Worm (Caenorhabditis elegans) whole organism, L3 larva: Measurements from ENCODE around the gene ZC190.4.
"Not testable (repeated sequence)": the region's sequence is repeated elsewhere in the genome, so short reads cannot be mapped to it uniquely, and the experiment has no call there.

Experiments
- aly-2 ChIP-seq: fragments of 150-350 bp; optimal IDR thresholded peaks from 2 replicates; lab custom pipeline; 2014; ENCODE audit warnings: missing biosample characterization, missing genetic modification characterization
- ceh-16 ChIP-seq: sonication (generic microtip); optimal IDR thresholded peaks from 2 replicates; lab custom pipeline; 2017; ENCODE audit warnings: missing biosample characterization, missing genetic modification characterization
- ceh-9 ChIP-seq: sonication (generic microtip); optimal IDR thresholded peaks from 2 replicates; lab custom pipeline; 2018; ENCODE audit warnings: missing biosample characterization, missing genetic modification characterization
- daf-12 ChIP-seq: fragments of 150-350 bp; optimal IDR thresholded peaks from 2 replicates; lab custom pipeline; 2014; ENCODE audit warnings: missing biosample characterization, missing genetic modification reagents, missing genetic modification characterization
- egl-27 ChIP-seq: sonication (generic microtip); optimal IDR thresholded peaks from 4 replicates; lab custom pipeline; 2017; ENCODE audit warnings: missing biosample characterization, missing genetic modification reagents, missing genetic modification characterization
- elt-1 ChIP-seq: fragments of 150-350 bp; optimal IDR thresholded peaks from 2 replicates; lab custom pipeline; 2014; ENCODE audit warnings: missing biosample characterization, missing genetic modification characterization
- elt-2 ChIP-seq: sonication (generic microtip); optimal IDR thresholded peaks from 2 replicates; lab custom pipeline; 2016; ENCODE audit warnings: missing genetic modification reagents, mild to moderate bottlenecking, missing genetic modification characterization, missing compliant biosample characterization
- elt-3 ChIP-seq, 3 experiments: fragments of 150-350 bp in 1 of 3; sonication (generic microtip) in 2 of 3; optimal IDR thresholded peaks; 2 replicates in 2 of 3; 4 replicates in 1 of 3; lab custom pipeline; 2014 to 2017; ENCODE audit warnings: missing biosample characterization in 3 of 3, missing genetic modification characterization in 3 of 3
- eor-1 ChIP-seq, 2 experiments: fragments of 150-350 bp; optimal IDR thresholded peaks; 2 replicates each; lab custom pipeline; 2014 to 2018; ENCODE audit warnings: missing biosample characterization in 2 of 2, missing genetic modification characterization in 2 of 2
- fkh-10 ChIP-seq: sonication (generic microtip); optimal IDR thresholded peaks from 2 replicates; lab custom pipeline; 2017; ENCODE audit warnings: missing biosample characterization, missing genetic modification reagents, missing genetic modification characterization
- fkh-2 ChIP-seq: fragments of 150-350 bp; optimal IDR thresholded peaks from 2 replicates; lab custom pipeline; 2014; ENCODE audit warnings: missing biosample characterization, missing genetic modification reagents, missing genetic modification characterization
- hmg-11 ChIP-seq: sonication (generic microtip); optimal IDR thresholded peaks from 2 replicates; lab custom pipeline; 2016; ENCODE audit warnings: missing genetic modification characterization, missing compliant biosample characterization
- jun-1 ChIP-seq: fragments of 150-350 bp; optimal IDR thresholded peaks from 2 replicates; lab custom pipeline; 2014; ENCODE audit warnings: missing biosample characterization, missing genetic modification reagents, missing genetic modification characterization
- lin-15B ChIP-seq: fragments of 150-350 bp; optimal IDR thresholded peaks from 2 replicates; lab custom pipeline; 2014; ENCODE audit warnings: missing biosample characterization, missing genetic modification characterization
- mdl-1 ChIP-seq: fragments of 150-350 bp; optimal IDR thresholded peaks from 2 replicates; lab custom pipeline; 2014; ENCODE audit warnings: missing biosample characterization, missing genetic modification characterization
- mml-1 ChIP-seq: fragments of 150-350 bp; sonication (generic microtip); optimal IDR thresholded peaks from 3 replicates; lab custom pipeline; 2014; ENCODE audit warnings: missing biosample characterization, missing genetic modification characterization
- nfya-1 ChIP-seq: sonication (generic microtip); optimal IDR thresholded peaks from 2 replicates; lab custom pipeline; 2017; ENCODE audit warnings: missing genetic modification characterization, mild to moderate bottlenecking, missing compliant biosample characterization, antibody characterized with exemption, moderate library complexity; ENCODE audit not compliant: insufficient read depth
- nhr-11 ChIP-seq: fragments of 150-350 bp; optimal IDR thresholded peaks from 2 replicates; lab custom pipeline; 2014; ENCODE audit warnings: missing biosample characterization, missing genetic modification characterization
- nhr-23 ChIP-seq: fragments of 150-350 bp; optimal IDR thresholded peaks from 2 replicates; lab custom pipeline; 2014; ENCODE audit warnings: missing biosample characterization, missing genetic modification reagents, missing genetic modification characterization
- nhr-237 ChIP-seq: fragments of 150-350 bp; optimal IDR thresholded peaks from 2 replicates; lab custom pipeline; 2014; ENCODE audit warnings: missing biosample characterization, missing genetic modification characterization
- nhr-25 ChIP-seq: sonication (generic microtip); optimal IDR thresholded peaks from 2 replicates; lab custom pipeline; 2017; ENCODE audit warnings: missing biosample characterization, missing genetic modification characterization
- nhr-28 ChIP-seq: fragments of 150-350 bp; optimal IDR thresholded peaks from 2 replicates; lab custom pipeline; 2014; ENCODE audit warnings: missing biosample characterization, missing genetic modification characterization
- nhr-43 ChIP-seq: sonication (generic microtip); optimal IDR thresholded peaks from 2 replicates; lab custom pipeline; 2016; ENCODE audit warnings: mild to moderate bottlenecking, missing genetic modification characterization, missing compliant biosample characterization; ENCODE audit not compliant: poor library complexity, severe bottlenecking
- nhr-67 ChIP-seq: fragments of 150-350 bp; optimal IDR thresholded peaks from 2 replicates; lab custom pipeline; 2014; ENCODE audit warnings: missing biosample characterization, missing genetic modification characterization
- nhr-76 ChIP-seq: fragments of 150-350 bp; sonication (generic microtip); optimal IDR thresholded peaks from 5 replicates; lab custom pipeline; 2014; ENCODE audit warnings: missing biosample characterization, missing genetic modification characterization
- nhr-77 ChIP-seq: fragments of 150-350 bp; optimal IDR thresholded peaks from 2 replicates; lab custom pipeline; 2014; ENCODE audit warnings: missing biosample characterization, missing genetic modification characterization
- pha-4 ChIP-seq: fragments of 150-350 bp; optimal IDR thresholded peaks from 2 replicates; lab custom pipeline; 2014; ENCODE audit warnings: missing biosample characterization, missing genetic modification reagents, missing genetic modification characterization
- pqm-1 ChIP-seq: fragments of 150-350 bp; optimal IDR thresholded peaks from 2 replicates; lab custom pipeline; 2017; ENCODE audit warnings: missing biosample characterization, missing genetic modification characterization, inconsistent platforms
- skn-1 ChIP-seq: fragments of 150-350 bp; optimal IDR thresholded peaks from 2 replicates; lab custom pipeline; 2014; ENCODE audit warnings: missing biosample characterization, missing genetic modification characterization
- tbx-2 ChIP-seq: sonication (generic microtip); optimal IDR thresholded peaks from 2 replicates; lab custom pipeline; 2016; ENCODE audit warnings: mild to moderate bottlenecking, missing genetic modification characterization, missing compliant biosample characterization
- unc-39 ChIP-seq: sonication (generic microtip); optimal IDR thresholded peaks from 4 replicates; lab custom pipeline; 2017; ENCODE audit warnings: missing biosample characterization, missing genetic modification characterization
- unc-62 ChIP-seq: fragments of 150-350 bp; sonication (generic microtip); optimal IDR thresholded peaks from 4 replicates; lab custom pipeline; 2014; ENCODE audit warnings: missing biosample characterization, missing genetic modification reagents, missing genetic modification characterization
- ztf-11 ChIP-seq: fragments of 150-350 bp; optimal IDR thresholded peaks from 2 replicates; lab custom pipeline; 2014; ENCODE audit warnings: missing biosample characterization, missing genetic modification characterization

Gene ZC190.4

DNA sequence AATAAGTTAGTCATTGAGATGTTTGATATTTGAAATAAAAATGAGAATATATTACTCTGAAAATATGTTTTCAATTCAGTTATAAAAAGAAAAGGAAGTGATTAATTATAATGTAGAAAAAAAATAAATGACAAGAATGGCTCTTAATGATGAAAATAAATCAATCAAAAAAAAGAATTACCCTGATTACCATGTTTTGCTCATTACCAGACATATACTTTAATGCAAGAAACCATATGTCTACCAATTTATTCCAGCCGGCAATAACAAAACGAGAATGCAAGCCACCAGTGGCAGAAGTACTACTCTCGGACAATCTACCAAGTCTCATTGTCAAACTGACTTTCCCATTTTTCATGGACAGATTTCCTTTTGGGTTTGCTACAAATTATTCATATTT, 17.9 kb downstream of the ZC190.4 start:
- TF ChIP-seq daf-12 = no peak
- no peak for TF ChIP-seq mdl-1
- TF ChIP-seq elt-2 (tag; lab: Kevin White, UChicago) = no peak
- no peak for TF ChIP-seq elt-1 (tag; lab: Kevin White, UChicago)
- TF ChIP-seq jun-1 = no peak
- TF ChIP-seq hmg-11 (tag; lab: Kevin White, UChicago) = no peak
- no peak for TF ChIP-seq unc-62
- no peak for TF ChIP-seq tbx-2
- no peak for TF ChIP-seq nhr-67 (tag; lab: Kevin White, UChicago)
- TF ChIP-seq nhr-23 (tag; lab: Kevin White, UChicago) = no peak
- TF ChIP-seq nhr-77 (tag; lab: Kevin White, UChicago) = no peak
- no peak for TF ChIP-seq nhr-43 (tag; lab: Kevin White, UChicago)
- no peak for TF ChIP-seq nhr-237 (tag; lab: Kevin White, UChicago)
- TF ChIP-seq pqm-1 (tag; lab: Kevin White, UChicago) = no peak
- TF ChIP-seq pha-4 = no peak
- TF ChIP-seq, all 47 proteins: peak for 0

DNA sequence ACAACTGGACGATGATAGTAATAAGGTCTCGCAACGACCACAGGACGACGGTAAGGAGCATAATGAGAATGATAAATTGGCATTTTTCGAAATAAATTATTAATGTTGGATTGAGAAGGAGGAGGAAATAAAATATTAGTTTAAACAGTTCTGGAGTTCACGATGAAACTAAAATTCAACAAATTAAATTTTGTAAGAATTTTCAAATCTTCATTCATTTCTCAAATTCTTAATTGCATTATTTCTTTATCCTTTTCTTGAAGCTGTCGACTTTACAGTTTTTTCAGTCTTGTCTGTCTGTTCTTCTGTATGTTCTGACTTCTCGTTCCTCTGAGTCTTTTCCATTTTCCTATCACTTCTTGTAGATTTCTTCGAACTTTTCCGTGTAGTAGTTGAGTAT, 20.9 kb downstream of the ZC190.4 start, which contains the start of gene ZC190.7:
Gene ZC190.7, minus strand, starts transcription at position 101 of the 400 bp plus-strand sequence.
- no peak for TF ChIP-seq hmg-11 (tag; lab: Kevin White, UChicago)
- TF ChIP-seq unc-39 (tag; lab: Kevin White, UChicago) = no peak
- no peak for TF ChIP-seq nhr-76 (tag; lab: Kevin White, UChicago)
- no peak for TF ChIP-seq eor-1 (tag; optimal IDR thresholded peaks at IDR 0.05; lab: Kevin White, UChicago)
- no peak for TF ChIP-seq nhr-25 (tag; lab: Kevin White, UChicago)
- no peak for TF ChIP-seq ztf-11

DNA sequence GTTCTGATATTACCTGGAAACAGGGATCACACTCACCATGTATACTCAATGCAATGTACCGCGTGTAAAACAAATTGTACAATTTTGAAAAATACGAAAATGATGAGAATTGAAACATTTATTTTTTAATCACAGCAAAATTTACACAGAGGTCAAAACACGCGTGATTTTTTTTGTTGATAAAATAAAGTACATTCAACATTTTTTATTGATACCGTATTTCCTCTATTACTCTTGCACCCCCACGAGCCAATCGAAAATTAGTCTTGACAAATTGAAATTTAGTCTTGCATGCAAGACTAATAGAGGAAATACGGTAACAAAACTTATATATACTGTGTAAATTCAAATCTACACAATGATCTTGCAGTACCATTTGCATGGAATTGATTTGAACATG, 21.8 kb downstream of the ZC190.4 start, which contains the start of gene ZC190.8:
Gene ZC190.8, minus strand, starts transcription at position 101 of the 400 bp plus-strand sequence.
- no peak for TF ChIP-seq hmg-11 (tag; lab: Kevin White, UChicago)
- no peak for TF ChIP-seq ceh-16 (tag; lab: Kevin White, UChicago)
- no peak for TF ChIP-seq skn-1 (tag; lab: Kevin White, UChicago)
- TF ChIP-seq fkh-10 (GFP tag; lab: Kevin White, UChicago) = no peak
- TF ChIP-seq nhr-43 (tag; lab: Kevin White, UChicago) = no peak
- TF ChIP-seq egl-27 (tag; lab: Kevin White, UChicago) = no peak
- no peak for TF ChIP-seq aly-2 (tag; lab: Kevin White, UChicago)
- no peak for TF ChIP-seq elt-1 (tag; lab: Kevin White, UChicago)

DNA sequence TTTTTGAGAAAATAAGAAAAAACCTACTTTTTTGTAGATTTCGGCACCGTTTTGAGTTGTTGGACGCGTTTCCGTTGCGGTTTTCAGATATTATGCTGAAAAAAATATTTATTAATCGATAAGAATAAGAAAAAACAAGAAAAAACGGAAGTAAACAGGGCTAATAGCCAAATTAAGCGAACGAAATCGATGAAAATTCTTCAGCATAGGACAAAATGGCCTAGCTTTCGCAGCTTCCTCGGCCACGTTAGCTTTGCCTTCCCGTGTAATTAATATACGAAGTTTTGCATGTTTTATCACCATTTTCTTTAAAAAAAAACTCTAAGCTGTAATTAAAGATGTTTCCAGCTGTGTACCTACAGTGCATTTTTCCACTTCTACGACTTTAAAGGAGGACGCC, 30.4 kb downstream of the ZC190.4 start, which contains the start of gene ZC190.10:
Gene ZC190.10, minus strand, starts transcription at position 101 of the 400 bp plus-strand sequence.
- TF ChIP-seq ceh-16 (tag; lab: Kevin White, UChicago); elt-3 (tag; optimal IDR thresholded peaks at IDR 0.05; lab: Kevin White, UChicago); nhr-67 (tag; lab: Kevin White, UChicago): not testable (repeated sequence)

DNA sequence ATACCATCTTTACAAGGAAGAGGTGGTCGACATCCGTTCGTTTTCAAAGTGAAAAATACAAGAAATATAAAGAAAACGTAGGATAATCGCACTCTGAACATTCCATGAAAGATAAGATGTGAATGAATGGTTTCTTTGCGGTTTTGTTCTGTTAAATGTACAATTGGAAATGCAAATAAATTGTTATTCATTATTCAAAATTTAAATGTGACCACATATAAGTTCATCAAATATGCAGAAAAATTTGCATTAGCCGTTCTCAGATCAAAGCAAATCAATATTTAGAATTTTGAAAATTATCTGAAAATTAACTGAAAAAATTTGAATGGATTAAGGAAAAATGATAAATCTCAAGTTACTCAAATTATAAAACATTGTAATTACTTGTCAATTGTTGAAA, 46.0 kb downstream of the ZC190.4 start, which contains the start of gene ZC178.2:
Gene ZC178.2, minus strand, starts transcription at position 101 of the 400 bp plus-strand sequence.
- TF ChIP-seq elt-1 (tag; lab: Kevin White, UChicago) = no peak
- no peak for TF ChIP-seq tbx-2
- no peak for TF ChIP-seq pqm-1 (tag; lab: Kevin White, UChicago)
- no peak for TF ChIP-seq mml-1 (tag; lab: Kevin White, UChicago)
- TF ChIP-seq nhr-237 (tag; lab: Kevin White, UChicago) = no peak
- no peak for TF ChIP-seq fkh-2 (tag; lab: Kevin White, UChicago)
- no peak for TF ChIP-seq ceh-9 (tag; lab: Kevin White, UChicago)
- no peak for TF ChIP-seq unc-39 (tag; lab: Kevin White, UChicago)
- TF ChIP-seq daf-12 = no peak
- TF ChIP-seq ceh-16 (tag; lab: Kevin White, UChicago) = no peak

DNA sequence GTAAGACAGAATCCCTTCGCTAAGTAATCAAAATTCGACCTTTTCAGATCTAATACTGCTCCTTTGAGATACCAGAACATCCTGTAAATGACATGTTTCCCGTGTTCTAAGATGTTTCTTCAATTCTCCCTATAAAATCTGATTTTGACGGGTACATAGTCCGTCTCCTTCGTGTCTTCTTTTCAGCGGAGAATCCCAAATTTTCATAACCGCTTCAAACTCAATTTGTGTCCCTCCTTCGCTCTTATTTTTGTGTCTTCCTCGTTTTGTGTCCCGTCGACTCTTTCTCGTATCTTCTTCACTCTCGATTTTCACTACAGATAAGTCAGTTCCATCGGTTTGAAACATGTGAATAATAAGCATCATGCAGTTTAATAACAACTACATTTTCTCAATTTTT, 50.3 kb downstream of the ZC190.4 start, which contains the start of gene glr-5:
Gene glr-5, plus strand, starts transcription at position 321 of the 400 bp plus-strand sequence.
- TF ChIP-seq nfya-1 (no peak), elt-3 (tag; optimal IDR thresholded peaks at IDR 0.05; lab: Kevin White, UChicago) (no peak), elt-2 (tag; lab: Kevin White, UChicago) (no peak), nhr-28 (tag; lab: Kevin White, UChicago) (no peak), nhr-25 (tag; lab: Kevin White, UChicago) (no peak), nhr-237 (tag; lab: Kevin White, UChicago) (no peak), nhr-43 (tag; lab: Kevin White, UChicago) (no peak), nhr-77 (tag; lab: Kevin White, UChicago) (no peak), nhr-67 (tag; lab: Kevin White, UChicago) (no peak), unc-62 (no peak), lin-15B (no peak), nhr-11 (tag; lab: Kevin White, UChicago) (no peak)
